Fruit fly (Drosophila melanogaster) whole organism, adult: ENCODE results near the gene CG14185.

Experiments used
- CG12768 ChIP-seq: fragments of 200-800 bp; sonication (Bioruptor generic); optimal IDR thresholded peaks from 2 replicates; lab custom pipeline; 2017; ENCODE audit warnings: missing biosample characterization, missing genetic modification characterization, mild to moderate bottlenecking, moderate library complexity, missing genetic modification reagents
- CG5204 ChIP-seq: fragments of 200-800 bp; sonication (Bioruptor generic); optimal IDR thresholded peaks from 2 replicates; lab custom pipeline; 2016; ENCODE audit warnings: missing biosample characterization, missing genetic modification characterization
- CG7101 ChIP-seq: fragments of 200-800 bp; sonication (Bioruptor generic); optimal IDR thresholded peaks from 2 replicates; lab custom pipeline; 2018; ENCODE audit warnings: missing biosample characterization, mild to moderate bottlenecking, missing genetic modification characterization, moderate library complexity
- Crg-1 ChIP-seq: fragments of 200-800 bp; sonication (Bioruptor generic); optimal IDR thresholded peaks from 2 replicates; lab custom pipeline; 2016; ENCODE audit warnings: missing biosample characterization, missing genetic modification characterization
- Mnt ChIP-seq: fragments of 200-800 bp; sonication (Bioruptor generic); optimal IDR thresholded peaks from 2 replicates; lab custom pipeline; 2016; ENCODE audit warnings: missing biosample characterization, mild to moderate bottlenecking, missing genetic modification characterization
- bab1 ChIP-seq: fragments of 200-800 bp; sonication (Bioruptor generic); optimal IDR thresholded peaks from 3 replicates; lab custom pipeline; 2019; ENCODE audit warnings: missing biosample characterization, mild to moderate bottlenecking, missing genetic modification characterization, moderate library complexity
- cic ChIP-seq: fragments of 200-800 bp; sonication (Bioruptor generic); optimal IDR thresholded peaks from 2 replicates; lab custom pipeline; 2017; ENCODE audit warnings: missing biosample characterization, mild to moderate bottlenecking, missing genetic modification characterization, moderate library complexity
- kay ChIP-seq: fragments of 200-800 bp; sonication (Bioruptor generic); peaks from one replicate; lab custom pipeline; 2016; ENCODE audit warnings: missing biosample characterization, missing genetic modification characterization, borderline replicate concordance
- pad ChIP-seq: fragments of 200-800 bp; sonication (Bioruptor generic); optimal IDR thresholded peaks from 3 replicates; lab custom pipeline; 2017; ENCODE audit warnings: missing biosample characterization, missing genetic modification characterization, mild to moderate bottlenecking, moderate library complexity, missing genetic modification reagents
- tj ChIP-seq: fragments of 200-800 bp; sonication (Bioruptor generic); optimal IDR thresholded peaks from 3 replicates; lab custom pipeline; 2017; ENCODE audit warnings: missing biosample characterization, mild to moderate bottlenecking, missing genetic modification characterization, moderate library complexity
- toe ChIP-seq: fragments of 200-800 bp; sonication (Bioruptor generic); optimal IDR thresholded peaks from 2 replicates; lab custom pipeline; 2016; ENCODE audit warnings: missing biosample characterization, missing genetic modification characterization

DNA sequence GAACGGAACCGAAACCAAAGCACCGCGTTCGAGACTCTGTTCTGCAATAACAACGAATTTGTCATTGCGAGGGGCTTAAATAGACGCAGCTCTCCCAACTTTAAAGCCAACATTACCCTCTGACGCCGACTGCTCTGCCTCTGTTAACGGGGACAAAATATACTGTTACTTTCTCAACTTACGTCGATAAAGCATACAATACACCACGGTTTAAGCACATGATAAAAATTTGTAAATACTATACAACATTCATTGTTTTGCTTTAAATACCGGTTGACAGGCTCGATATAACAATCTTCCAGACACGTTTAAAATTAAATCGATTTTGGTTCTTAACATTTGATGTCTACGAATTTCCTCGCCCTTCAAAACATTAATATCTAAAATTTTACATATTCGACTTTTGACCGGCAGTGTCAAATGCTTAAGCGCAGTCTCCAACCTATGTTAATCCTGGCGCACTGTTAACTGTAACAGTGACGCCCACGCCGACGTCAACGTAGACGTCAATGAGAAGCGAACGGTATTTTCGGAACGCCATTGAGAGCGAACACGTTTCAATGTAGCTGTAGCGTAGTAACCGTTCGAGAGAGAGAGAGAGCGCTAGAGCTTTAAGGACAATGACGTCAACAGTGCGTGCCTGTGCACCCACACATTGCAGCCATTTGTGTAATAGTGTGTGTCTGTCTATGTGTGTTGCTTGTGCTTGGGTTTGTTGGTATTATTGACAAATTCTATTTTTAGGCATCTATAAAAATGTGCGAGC lies 1.9 kb upstream of the CG14185 start, which contains the start of gene CG14186:
- TF ChIP-seq toe (GFP tag; lab: Kevin White, UChicago) (no peak), tj (GFP tag; lab: Kevin White, UChicago) (no peak), pad (GFP tag; lab: Kevin White, UChicago) (no peak), kay (GFP tag; lab: Kevin White, UChicago) (no peak), CG7101 (tag; lab: Kevin White, UChicago) (no peak), Mnt (GFP tag; lab: Kevin White, UChicago) (no peak), cic (GFP tag; lab: Kevin White, UChicago) (no peak), Crg-1 (GFP tag; lab: Kevin White, UChicago) (no peak), CG12768 (GFP tag; lab: Kevin White, UChicago) (no peak), CG5204 (GFP tag; lab: Kevin White, UChicago) (no peak), bab1 (no peak)
